Worm (Caenorhabditis elegans) whole organism, early embryonic: ENCODE results near the gene map-2.

Source experiments
- B0310.2 ChIP-seq: sonication (generic microtip); optimal IDR thresholded peaks from 2 replicates; lab custom pipeline; 2016; ENCODE audit warnings: mild to moderate bottlenecking, missing genetic modification characterization, missing compliant biosample characterization
- aly-1 ChIP-seq: sonication (generic microtip); optimal IDR thresholded peaks from 2 replicates; lab custom pipeline; 2016; ENCODE audit warnings: missing genetic modification characterization, missing compliant biosample characterization
- ama-1 ChIP-seq: fragments of 150-350 bp; optimal IDR thresholded peaks from 2 replicates; lab custom pipeline; 2014
- ceh-13 ChIP-seq: fragments of 200-800 bp; sonication (Bioruptor generic); optimal IDR thresholded peaks from 2 replicates; lab custom pipeline; 2018; ENCODE audit warnings: mild to moderate bottlenecking, missing genetic modification characterization, missing compliant biosample characterization
- ceh-36 ChIP-seq: sonication (generic microtip); optimal IDR thresholded peaks from 2 replicates; lab custom pipeline; 2016; ENCODE audit warnings: missing genetic modification characterization, inconsistent platforms, missing compliant biosample characterization
- ets-7 ChIP-seq: sonication (generic microtip); optimal IDR thresholded peaks from 2 replicates; lab custom pipeline; 2016; ENCODE audit warnings: missing genotype, missing genetic modification characterization, missing compliant biosample characterization
- flt-1 ChIP-seq: fragments of 200-800 bp; sonication (Bioruptor generic); IDR thresholded peaks from 2 replicates; pipeline ENCODE4 v1.3.6; 2022; ENCODE audit warnings: missing genetic modification characterization, missing compliant biosample characterization
- pes-1 ChIP-seq: fragments of 200-800 bp; sonication (Bioruptor generic); IDR thresholded peaks from 2 replicates; pipeline ENCODE4 v1.3.6; 2022; ENCODE audit warnings: missing genetic modification reagents, missing genetic modification characterization, missing compliant biosample characterization
- scrt-1 ChIP-seq: fragments of 200-800 bp; sonication (Bioruptor generic); IDR thresholded peaks from 2 replicates; pipeline ENCODE4 v1.3.6; 2022; ENCODE audit warnings: missing genetic modification characterization, missing compliant biosample characterization
- sea-1 ChIP-seq: fragments of 200-800 bp; sonication (Bioruptor generic); conservative IDR thresholded peaks from 2 replicates; pipeline ENCODE4 v1.3.6; 2022; ENCODE audit warnings: missing genetic modification characterization, missing compliant biosample characterization
- tra-4 ChIP-seq: sonication (generic microtip); optimal IDR thresholded peaks from 2 replicates; lab custom pipeline; 2017; ENCODE audit warnings: missing genetic modification characterization, missing compliant biosample characterization

DNA sequence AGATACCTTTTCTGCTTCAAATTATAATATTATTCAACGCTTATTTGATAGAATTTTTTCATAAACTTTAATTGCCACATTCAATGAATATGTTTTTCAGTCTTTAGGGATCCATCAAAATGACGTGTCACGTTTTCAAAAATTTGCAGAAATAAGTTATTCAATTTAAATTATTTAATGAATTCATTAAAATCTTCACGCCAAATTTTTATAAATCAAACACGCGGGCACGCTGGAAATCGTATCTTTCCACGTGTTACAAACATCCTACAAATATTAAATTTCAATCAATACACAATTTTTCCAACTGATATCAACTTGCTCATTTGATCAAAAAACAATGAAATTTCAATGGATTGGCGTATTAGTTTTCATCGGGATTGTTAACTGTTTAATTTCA lies 32.2 kb downstream of the map-2 start, which contains the start of gene Y116A8A.4:
- TF ChIP-seq B0310.2 (tag; lab: Kevin White, UChicago), result no peak
- no peak for TF ChIP-seq sea-1 (GFP tag; lab: Robert Waterston, UW)
- TF ChIP-seq ets-7 (tag; lab: Kevin White, UChicago), result no peak
- TF ChIP-seq ama-1 (lab: Kevin White, UChicago), result no peak
- TF ChIP-seq flt-1 (GFP tag; lab: Robert Waterston, UW), result no peak
- TF ChIP-seq aly-1 (tag; lab: Kevin White, UChicago), result no peak
- TF ChIP-seq ceh-13 (GFP tag; lab: Kevin White, UChicago), result no peak
- no peak for TF ChIP-seq ceh-36 (tag; lab: Kevin White, UChicago)
- TF ChIP-seq pes-1, result no peak
- TF ChIP-seq scrt-1 (GFP tag; lab: Robert Waterston, UW), result no peak
- no peak for TF ChIP-seq tra-4 (tag; lab: Kevin White, UChicago)
